Worm (Caenorhabditis elegans) whole organism, L2 larva: Measurements from ENCODE around the gene adt-3.
A peak's percentile ranks its signal among the peaks of the same experiment; 100 is the strongest.

Source experiments
- C34F6.9 ChIP-seq: fragments of 150-350 bp; optimal IDR thresholded peaks from 2 replicates; lab custom pipeline; 2014; ENCODE audit warnings: missing biosample characterization, missing genetic modification characterization
- F13H6.1 ChIP-seq: sonication (generic microtip); optimal IDR thresholded peaks from 2 replicates; lab custom pipeline; 2016; ENCODE audit warnings: missing genetic modification characterization, missing compliant biosample characterization
- Y55F3AM.14 ChIP-seq: fragments of 200-800 bp; sonication (Bioruptor generic); optimal IDR thresholded peaks from 2 replicates; lab custom pipeline; 2018; ENCODE audit warnings: mild to moderate bottlenecking, missing genetic modification characterization, missing compliant biosample characterization
- alr-1 ChIP-seq: fragments of 150-350 bp; optimal IDR thresholded peaks from 2 replicates; lab custom pipeline; 2014; ENCODE audit warnings: missing biosample characterization, missing genetic modification characterization
- aly-2 ChIP-seq: fragments of 150-350 bp; optimal IDR thresholded peaks from 2 replicates; lab custom pipeline; 2014; ENCODE audit warnings: missing biosample characterization, missing genetic modification characterization
- ama-1 ChIP-seq: fragments of 150-350 bp; optimal IDR thresholded peaks from 2 replicates; lab custom pipeline; 2018; ENCODE audit warnings: inconsistent platforms
- blmp-1 ChIP-seq: sonication (generic microtip); optimal IDR thresholded peaks from 2 replicates; lab custom pipeline; 2017; ENCODE audit warnings: missing genetic modification characterization, mild to moderate bottlenecking, missing compliant biosample characterization, antibody characterized with exemption, moderate library complexity; ENCODE audit not compliant: insufficient read depth
- ceh-16 ChIP-seq: fragments of 150-350 bp; optimal IDR thresholded peaks from 2 replicates; lab custom pipeline; 2014; ENCODE audit warnings: missing biosample characterization, missing genetic modification characterization
- egl-27 ChIP-seq: sonication (generic microtip); optimal IDR thresholded peaks from 3 replicates; lab custom pipeline; 2017; ENCODE audit warnings: missing biosample characterization, missing genetic modification reagents, missing genetic modification characterization
- elt-1 ChIP-seq: fragments of 150-350 bp; optimal IDR thresholded peaks from 2 replicates; lab custom pipeline; 2014; ENCODE audit warnings: missing biosample characterization, missing genetic modification characterization
- elt-3 ChIP-seq: sonication (generic microtip); optimal IDR thresholded peaks from 2 replicates; lab custom pipeline; 2017; ENCODE audit warnings: missing biosample characterization, missing genetic modification characterization
- fos-1 ChIP-seq: fragments of 150-350 bp; optimal IDR thresholded peaks from 2 replicates; lab custom pipeline; 2014; ENCODE audit warnings: missing biosample characterization, missing genetic modification characterization
- lin-13 ChIP-seq: fragments of 150-350 bp; optimal IDR thresholded peaks from 2 replicates; lab custom pipeline; 2014; ENCODE audit warnings: missing biosample characterization, missing genetic modification reagents, missing genetic modification characterization
- lin-39 ChIP-seq: fragments of 150-350 bp; optimal IDR thresholded peaks from 2 replicates; lab custom pipeline; 2014; ENCODE audit warnings: missing biosample characterization, missing genetic modification reagents, missing genetic modification characterization
- mab-5 ChIP-seq: fragments of 150-350 bp; optimal IDR thresholded peaks from 2 replicates; lab custom pipeline; 2014; ENCODE audit warnings: missing biosample characterization, missing genetic modification characterization
- mbf-1 ChIP-seq: sonication (generic microtip); optimal IDR thresholded peaks from 2 replicates; lab custom pipeline; 2017; ENCODE audit warnings: missing biosample characterization, missing genetic modification characterization
- nhr-10 ChIP-seq: sonication (generic microtip); optimal IDR thresholded peaks from 2 replicates; lab custom pipeline; 2017; ENCODE audit warnings: missing biosample characterization, missing genetic modification characterization
- nhr-129 ChIP-seq: fragments of 150-350 bp; optimal IDR thresholded peaks from 2 replicates; lab custom pipeline; 2014; ENCODE audit warnings: missing biosample characterization, missing genetic modification characterization
- nhr-21 ChIP-seq: fragments of 150-350 bp; optimal IDR thresholded peaks from 2 replicates; lab custom pipeline; 2014; ENCODE audit warnings: missing biosample characterization, missing genetic modification characterization
- nhr-23 ChIP-seq: fragments of 150-350 bp; optimal IDR thresholded peaks from 2 replicates; lab custom pipeline; 2014; ENCODE audit warnings: missing biosample characterization, missing genetic modification reagents, missing genetic modification characterization
- nhr-237 ChIP-seq: fragments of 150-350 bp; optimal IDR thresholded peaks from 2 replicates; lab custom pipeline; 2014; ENCODE audit warnings: missing biosample characterization, missing genetic modification characterization
- nhr-6 ChIP-seq: fragments of 150-350 bp; optimal IDR thresholded peaks from 2 replicates; lab custom pipeline; 2014; ENCODE audit warnings: missing biosample characterization, missing genetic modification characterization
- nhr-77 ChIP-seq: fragments of 150-350 bp; optimal IDR thresholded peaks from 2 replicates; lab custom pipeline; 2014; ENCODE audit warnings: missing biosample characterization, missing genetic modification characterization
- sem-4 ChIP-seq: fragments of 150-350 bp; optimal IDR thresholded peaks from 2 replicates; lab custom pipeline; 2014; ENCODE audit warnings: missing biosample characterization, missing genetic modification reagents, missing genetic modification characterization
- sma-9 ChIP-seq, 2 experiments: fragments of 150-350 bp in 1 of 2; sonication (generic microtip) in 1 of 2; optimal IDR thresholded peaks; 2 replicates each; lab custom pipeline; 2014 to 2016; ENCODE audit warnings: missing genetic modification characterization in 2 of 2, mild to moderate bottlenecking in 1 of 2, missing biosample characterization in 1 of 2, missing compliant biosample characterization in 1 of 2, missing genetic modification reagents in 1 of 2, moderate library complexity in 1 of 2
- unc-39 ChIP-seq: fragments of 150-350 bp; optimal IDR thresholded peaks from 2 replicates; lab custom pipeline; 2014; ENCODE audit warnings: missing biosample characterization, missing genetic modification characterization
- unc-55 ChIP-seq: fragments of 150-350 bp; sonication (generic microtip); optimal IDR thresholded peaks from 3 replicates; lab custom pipeline; 2014; ENCODE audit warnings: missing biosample characterization, missing genetic modification reagents, missing genetic modification characterization
- unc-62 ChIP-seq: fragments of 150-350 bp; optimal IDR thresholded peaks from 2 replicates; lab custom pipeline; 2014; ENCODE audit warnings: missing biosample characterization, missing genetic modification reagents, missing genetic modification characterization
- ztf-1 ChIP-seq: fragments of 200-800 bp; sonication (Bioruptor generic); conservative IDR thresholded peaks from 2 replicates; pipeline ENCODE4 v1.3.6; 2022; ENCODE audit warnings: missing genetic modification characterization, missing compliant biosample characterization
- ztf-11 ChIP-seq: sonication (generic microtip); optimal IDR thresholded peaks from 2 replicates; lab custom pipeline; 2017; ENCODE audit warnings: missing biosample characterization, missing genetic modification characterization

The adt-3 gene

ce11 chrX:3931350-3931749 lies at the start of gene adt-3:
Gene adt-3, plus strand, starts transcription at chrX:3931650.
- no peak for TF ChIP-seq alr-1 (tag; lab: Kevin White, UChicago)
- no peak for TF ChIP-seq lin-39
- no peak for TF ChIP-seq nhr-21 (tag; lab: Kevin White, UChicago)
- TF ChIP-seq sma-9 (GFP tag; optimal IDR thresholded peaks at IDR 0.05; lab: Kevin White, UChicago), result no peak
- no peak for TF ChIP-seq sma-9 (tag; optimal IDR thresholded peaks at IDR 0.05; lab: Kevin White, UChicago)
- TF ChIP-seq C34F6.9 (tag; lab: Kevin White, UChicago), result no peak
- no peak for TF ChIP-seq ztf-1 (GFP tag; lab: Robert Waterston, UW)
- no peak for TF ChIP-seq egl-27 (tag; lab: Kevin White, UChicago)
- TF ChIP-seq nhr-6 (tag; lab: Kevin White, UChicago), result no peak
- TF ChIP-seq nhr-237 (tag; lab: Kevin White, UChicago), result no peak
- no peak for TF ChIP-seq elt-1
- TF ChIP-seq blmp-1 (tag; lab: Kevin White, UChicago), result no peak
- TF ChIP-seq mbf-1 (tag; lab: Kevin White, UChicago), result no peak
- TF ChIP-seq ama-1 (lab: Kevin White, UChicago), result no peak
- TF ChIP-seq nhr-129 (tag; lab: Kevin White, UChicago), result no peak

- TF ChIP-seq nhr-237 (tag; lab: Kevin White, UChicago) (no peak), Y55F3AM.14 (GFP tag; lab: Kevin White, UChicago) (no peak), elt-1 (no peak), aly-2 (tag; lab: Kevin White, UChicago) (no peak), unc-62 (GFP tag; lab: Kevin White, UChicago) (no peak), nhr-6 (tag; lab: Kevin White, UChicago) (no peak), mab-5 (tag; lab: Kevin White, UChicago) (no peak), ztf-11 (tag; lab: Kevin White, UChicago) (no peak), fos-1 (no peak), mbf-1 (tag; lab: Kevin White, UChicago) (no peak), ceh-16 (tag; lab: Kevin White, UChicago) (no peak), nhr-23 (tag; lab: Kevin White, UChicago) (no peak)
Measured at ce11 chrX:3887595-3887994, 43.9 kb upstream of the adt-3 start.

ce11 chrX:3895577-3895976 lies 35.9 kb upstream of the adt-3 start, which contains the start of gene F47F2.3:
Gene F47F2.3, minus strand, starts transcription at chrX:3895677.
- TF ChIP-seq mab-5 (tag; lab: Kevin White, UChicago) (no peak), ama-1 (lab: Kevin White, UChicago) (no peak), mbf-1 (tag; lab: Kevin White, UChicago) (no peak), nhr-6 (tag; lab: Kevin White, UChicago) (no peak), Y55F3AM.14 (GFP tag; lab: Kevin White, UChicago) (no peak), lin-13 (no peak), ceh-16 (tag; lab: Kevin White, UChicago) (no peak), fos-1 (no peak), elt-3 (tag; lab: Kevin White, UChicago) (no peak), egl-27 (tag; lab: Kevin White, UChicago) (no peak)
- TF ChIP-seq, all 48 proteins: peak for 0

ce11 chrX:3898255-3899177 lies 32.9 kb upstream of the adt-3 start:
- no peak for TF ChIP-seq unc-39 (tag; lab: Kevin White, UChicago)
- TF ChIP-seq nhr-129 (tag; lab: Kevin White, UChicago), result peak; percentile 10
- TF ChIP-seq nhr-77, result no peak
- TF ChIP-seq mab-5 (tag; lab: Kevin White, UChicago), result peak; percentile 77
- peak; percentile 53 for TF ChIP-seq unc-55 (GFP tag; lab: Kevin White, UChicago)
- TF ChIP-seq ceh-16 (tag; lab: Kevin White, UChicago), result no peak
- TF ChIP-seq sem-4 (tag; lab: Kevin White, UChicago), result no peak
- TF ChIP-seq nhr-10 (tag; lab: Kevin White, UChicago), result no peak
- no peak for TF ChIP-seq elt-3 (tag; lab: Kevin White, UChicago)
- TF ChIP-seq, all 48 proteins: peak for 3

- peak; percentile 1 for TF ChIP-seq unc-55 (GFP tag; lab: Kevin White, UChicago)
- peak; percentile 27 for TF ChIP-seq nhr-129 (tag; lab: Kevin White, UChicago)
- TF ChIP-seq F13H6.1 (tag; lab: Kevin White, UChicago), result peak; percentile 38
- TF ChIP-seq nhr-237 (tag; lab: Kevin White, UChicago), result no peak
- TF ChIP-seq sma-9 (GFP tag; optimal IDR thresholded peaks at IDR 0.05; lab: Kevin White, UChicago), result peak; percentile 46
- TF ChIP-seq sma-9 (tag; optimal IDR thresholded peaks at IDR 0.05; lab: Kevin White, UChicago), result no peak
- TF ChIP-seq, all 48 proteins: peak for 4
Measured at ce11 chrX:3900715-3901114, 30.7 kb upstream of the adt-3 start.
